Worm (Caenorhabditis elegans) whole organism, L3 larva: ENCODE data around the gene lgc-17.

Experiments used
- R02D3.7 ChIP-seq: fragments of 150-350 bp; optimal IDR thresholded peaks from 2 replicates; lab custom pipeline; 2014; ENCODE audit warnings: missing biosample characterization, missing genetic modification characterization
- ZK546.5 ChIP-seq: sonication (generic microtip); optimal IDR thresholded peaks from 2 replicates; lab custom pipeline; 2017; ENCODE audit warnings: missing biosample characterization, missing genetic modification characterization
- ama-1 ChIP-seq: fragments of 150-350 bp; optimal IDR thresholded peaks from 2 replicates; lab custom pipeline; 2018
- ceh-16 ChIP-seq: sonication (generic microtip); optimal IDR thresholded peaks from 2 replicates; lab custom pipeline; 2017; ENCODE audit warnings: missing biosample characterization, missing genetic modification characterization
- ceh-28 ChIP-seq: fragments of 150-350 bp; optimal IDR thresholded peaks from 2 replicates; lab custom pipeline; 2014; ENCODE audit warnings: missing biosample characterization, missing genetic modification reagents, missing genetic modification characterization
- ceh-82 ChIP-seq: fragments of 150-350 bp; optimal IDR thresholded peaks from 2 replicates; lab custom pipeline; 2014; ENCODE audit warnings: missing biosample characterization, missing genetic modification characterization
- ceh-9 ChIP-seq: sonication (generic microtip); optimal IDR thresholded peaks from 2 replicates; lab custom pipeline; 2018; ENCODE audit warnings: missing biosample characterization, missing genetic modification characterization
- egl-27 ChIP-seq: sonication (generic microtip); optimal IDR thresholded peaks from 4 replicates; lab custom pipeline; 2017; ENCODE audit warnings: missing biosample characterization, missing genetic modification reagents, missing genetic modification characterization
- elt-1 ChIP-seq: fragments of 150-350 bp; optimal IDR thresholded peaks from 2 replicates; lab custom pipeline; 2014; ENCODE audit warnings: missing biosample characterization, missing genetic modification characterization
- elt-2 ChIP-seq: sonication (generic microtip); optimal IDR thresholded peaks from 2 replicates; lab custom pipeline; 2016; ENCODE audit warnings: missing genetic modification reagents, mild to moderate bottlenecking, missing genetic modification characterization, missing compliant biosample characterization
- eor-1 ChIP-seq, 2 experiments: fragments of 150-350 bp; optimal IDR thresholded peaks; 2 replicates each; lab custom pipeline; 2014 to 2018; ENCODE audit warnings: missing biosample characterization in 2 of 2, missing genetic modification characterization in 2 of 2
- fkh-2 ChIP-seq: fragments of 150-350 bp; optimal IDR thresholded peaks from 2 replicates; lab custom pipeline; 2014; ENCODE audit warnings: missing biosample characterization, missing genetic modification reagents, missing genetic modification characterization
- hmg-11 ChIP-seq: sonication (generic microtip); optimal IDR thresholded peaks from 2 replicates; lab custom pipeline; 2016; ENCODE audit warnings: missing genetic modification characterization, missing compliant biosample characterization
- jun-1 ChIP-seq: fragments of 150-350 bp; optimal IDR thresholded peaks from 2 replicates; lab custom pipeline; 2014; ENCODE audit warnings: missing biosample characterization, missing genetic modification reagents, missing genetic modification characterization
- lin-15B ChIP-seq: fragments of 150-350 bp; optimal IDR thresholded peaks from 2 replicates; lab custom pipeline; 2014; ENCODE audit warnings: missing biosample characterization, missing genetic modification characterization
- lsy-12 ChIP-seq: sonication (generic microtip); optimal IDR thresholded peaks from 2 replicates; lab custom pipeline; 2016; ENCODE audit warnings: mild to moderate bottlenecking, missing genetic modification characterization, missing compliant biosample characterization
- mdl-1 ChIP-seq: fragments of 150-350 bp; optimal IDR thresholded peaks from 2 replicates; lab custom pipeline; 2014; ENCODE audit warnings: missing biosample characterization, missing genetic modification characterization
- nhr-11 ChIP-seq: fragments of 150-350 bp; optimal IDR thresholded peaks from 2 replicates; lab custom pipeline; 2014; ENCODE audit warnings: missing biosample characterization, missing genetic modification characterization
- nhr-12 ChIP-seq: fragments of 150-350 bp; optimal IDR thresholded peaks from 2 replicates; lab custom pipeline; 2014; ENCODE audit warnings: missing biosample characterization, missing genetic modification characterization
- nhr-237 ChIP-seq: fragments of 150-350 bp; optimal IDR thresholded peaks from 2 replicates; lab custom pipeline; 2014; ENCODE audit warnings: missing biosample characterization, missing genetic modification characterization
- nhr-25 ChIP-seq: sonication (generic microtip); optimal IDR thresholded peaks from 2 replicates; lab custom pipeline; 2017; ENCODE audit warnings: missing biosample characterization, missing genetic modification characterization
- nhr-28 ChIP-seq: fragments of 150-350 bp; optimal IDR thresholded peaks from 2 replicates; lab custom pipeline; 2014; ENCODE audit warnings: missing biosample characterization, missing genetic modification characterization
- nhr-43 ChIP-seq: sonication (generic microtip); optimal IDR thresholded peaks from 2 replicates; lab custom pipeline; 2016; ENCODE audit warnings: mild to moderate bottlenecking, missing genetic modification characterization, missing compliant biosample characterization; ENCODE audit not compliant: poor library complexity, severe bottlenecking
- nhr-67 ChIP-seq: fragments of 150-350 bp; optimal IDR thresholded peaks from 2 replicates; lab custom pipeline; 2014; ENCODE audit warnings: missing biosample characterization, missing genetic modification characterization
- nhr-76 ChIP-seq: fragments of 150-350 bp; sonication (generic microtip); optimal IDR thresholded peaks from 5 replicates; lab custom pipeline; 2014; ENCODE audit warnings: missing biosample characterization, missing genetic modification characterization
- nhr-77 ChIP-seq: fragments of 150-350 bp; optimal IDR thresholded peaks from 2 replicates; lab custom pipeline; 2014; ENCODE audit warnings: missing biosample characterization, missing genetic modification characterization
- pha-4 ChIP-seq: fragments of 150-350 bp; optimal IDR thresholded peaks from 2 replicates; lab custom pipeline; 2014; ENCODE audit warnings: missing biosample characterization, missing genetic modification reagents, missing genetic modification characterization
- sea-2 ChIP-seq: fragments of 150-350 bp; sonication (generic microtip); optimal IDR thresholded peaks from 4 replicates; lab custom pipeline; 2014; ENCODE audit warnings: missing biosample characterization, missing genetic modification reagents, missing genetic modification characterization
- skn-1 ChIP-seq: fragments of 150-350 bp; optimal IDR thresholded peaks from 2 replicates; lab custom pipeline; 2014; ENCODE audit warnings: missing biosample characterization, missing genetic modification characterization
- tbx-2 ChIP-seq: sonication (generic microtip); optimal IDR thresholded peaks from 2 replicates; lab custom pipeline; 2016; ENCODE audit warnings: mild to moderate bottlenecking, missing genetic modification characterization, missing compliant biosample characterization
- unc-39 ChIP-seq: sonication (generic microtip); optimal IDR thresholded peaks from 4 replicates; lab custom pipeline; 2017; ENCODE audit warnings: missing biosample characterization, missing genetic modification characterization
- unc-62 ChIP-seq: fragments of 150-350 bp; sonication (generic microtip); optimal IDR thresholded peaks from 4 replicates; lab custom pipeline; 2014; ENCODE audit warnings: missing biosample characterization, missing genetic modification reagents, missing genetic modification characterization
- zag-1 ChIP-seq: fragments of 150-350 bp; optimal IDR thresholded peaks from 2 replicates; lab custom pipeline; 2014; ENCODE audit warnings: missing biosample characterization, missing genetic modification characterization
- ztf-11 ChIP-seq: fragments of 150-350 bp; optimal IDR thresholded peaks from 2 replicates; lab custom pipeline; 2014; ENCODE audit warnings: missing biosample characterization, missing genetic modification characterization
- ztf-4 ChIP-seq: fragments of 150-350 bp; optimal IDR thresholded peaks from 2 replicates; lab custom pipeline; 2014; ENCODE audit warnings: missing biosample characterization, missing genetic modification characterization

lgc-17 gene

DNA sequence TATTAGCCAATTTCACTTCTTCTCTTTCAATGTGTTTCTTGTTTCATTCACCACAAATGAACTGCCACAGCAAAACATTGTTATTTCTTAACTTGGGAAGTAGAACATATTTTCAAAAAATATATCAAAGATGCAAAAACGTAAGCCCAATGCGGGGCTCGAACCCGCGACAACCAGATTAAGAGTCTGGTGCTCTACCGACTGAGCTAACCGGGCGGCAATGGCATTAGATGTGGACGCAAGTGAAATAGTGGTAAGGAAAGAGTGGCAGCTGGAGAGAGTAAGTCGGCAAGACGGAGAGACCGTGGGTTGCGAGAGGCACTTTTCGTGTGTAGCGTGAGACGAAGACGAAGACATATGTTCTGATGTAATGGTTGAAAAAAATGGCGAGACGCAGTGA lies 15.4 kb upstream of the lgc-17 start (continued):
- TF ChIP-seq ceh-9 (tag; lab: Kevin White, UChicago) (no peak), ceh-16 (tag; lab: Kevin White, UChicago) (no peak), elt-2 (tag; lab: Kevin White, UChicago) (peak; percentile 42), hmg-11 (tag; lab: Kevin White, UChicago) (no peak), skn-1 (tag; lab: Kevin White, UChicago) (no peak), lin-15B (tag; lab: Kevin White, UChicago) (peak; percentile 4), nhr-77 (tag; lab: Kevin White, UChicago) (peak; percentile 14), tbx-2 (peak; percentile 79), ceh-28 (tag; lab: Kevin White, UChicago) (peak; percentile 41), ceh-82 (tag; lab: Kevin White, UChicago) (peak; percentile 78), mdl-1 (no peak), ZK546.5 (tag; lab: Kevin White, UChicago) (no peak), unc-39 (tag; lab: Kevin White, UChicago) (no peak), jun-1 (tag; lab: Kevin White, UChicago) (peak; percentile 20), nhr-43 (peak; percentile 85), nhr-76 (tag; lab: Kevin White, UChicago) (peak; percentile 33), lsy-12 (tag; lab: Kevin White, UChicago) (peak; percentile 65)

DNA sequence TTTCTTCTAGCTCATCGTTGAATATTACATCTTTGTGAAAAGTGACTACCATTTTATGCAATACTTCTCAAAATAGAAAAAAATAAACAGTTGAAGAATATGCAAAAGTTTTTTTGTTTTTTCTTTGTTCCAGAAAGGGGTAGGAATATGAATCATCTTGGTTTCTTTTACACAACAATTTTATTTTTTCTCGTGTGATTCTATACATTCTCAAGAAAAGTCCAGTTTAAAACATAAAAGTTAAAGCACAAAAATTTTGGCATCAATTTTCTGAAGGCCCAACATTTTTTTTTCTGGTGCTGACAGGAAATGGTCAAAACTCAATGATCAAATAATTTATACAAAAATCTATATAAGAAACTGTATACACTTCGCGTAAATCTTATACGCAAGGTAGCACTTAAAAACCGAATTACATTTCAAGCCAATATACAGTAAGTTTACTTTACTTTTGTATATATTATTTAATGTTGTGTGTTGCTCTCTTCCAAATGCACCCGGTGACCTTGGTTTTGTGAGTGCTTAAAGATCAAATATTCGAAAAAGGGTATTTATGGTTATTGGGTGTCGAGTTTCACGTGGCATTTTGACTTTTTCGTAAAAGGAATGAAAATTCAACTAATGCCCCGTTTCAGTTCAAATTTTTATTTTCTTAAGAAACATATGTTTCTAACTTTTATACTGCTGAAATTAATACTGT lies 12.7 kb upstream of the lgc-17 start, which contains the start of the genes W03G11.2 and lgc-13:
TSS of gene W03G11.2 (minus strand) at position 101 of the 700 bp plus-strand sequence.
TSS of gene lgc-13 (plus strand) at position 650 of the 700 bp plus-strand sequence.
- TF ChIP-seq ztf-11 (tag; lab: Kevin White, UChicago) (no peak), egl-27 (tag; lab: Kevin White, UChicago) (no peak), nhr-76 (tag; lab: Kevin White, UChicago) (no peak), ZK546.5 (tag; lab: Kevin White, UChicago) (no peak), nhr-237 (tag; lab: Kevin White, UChicago) (no peak), unc-62 (GFP tag; lab: Kevin White, UChicago) (no peak), nhr-28 (no peak), lin-15B (tag; lab: Kevin White, UChicago) (no peak), ceh-28 (tag; lab: Kevin White, UChicago) (no peak), nhr-25 (no peak), fkh-2 (no peak), ceh-82 (tag; lab: Kevin White, UChicago) (no peak), ama-1 (lab: Kevin White, UChicago) (no peak), mdl-1 (no peak), elt-1 (tag; lab: Kevin White, UChicago) (no peak), ceh-9 (tag; lab: Kevin White, UChicago) (no peak), R02D3.7 (tag; lab: Kevin White, UChicago) (no peak), nhr-77 (tag; lab: Kevin White, UChicago) (no peak), skn-1 (tag; lab: Kevin White, UChicago) (no peak)

DNA sequence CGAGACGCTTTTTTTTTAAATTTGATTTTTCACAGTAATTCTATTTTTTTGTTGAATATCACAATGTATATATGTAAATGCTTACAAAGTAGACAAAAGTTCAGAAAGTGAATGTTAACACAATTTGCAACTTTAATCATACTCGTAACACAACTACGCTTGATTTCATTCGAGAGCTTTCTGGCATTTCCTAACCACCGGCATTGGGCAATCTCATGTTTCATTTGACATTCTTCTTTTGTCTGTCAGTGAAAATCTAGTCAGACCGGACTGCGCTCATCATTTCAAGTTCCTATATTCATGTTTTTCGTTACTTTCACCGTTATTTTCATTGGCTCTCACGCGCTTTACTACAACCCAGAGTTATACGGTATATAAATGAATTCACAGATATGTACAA lies 10.2 kb upstream of the lgc-17 start, which contains the start of gene lgc-14:
TSS of gene lgc-14 (plus strand) at position 301 of the 400 bp plus-strand sequence.
- TF ChIP-seq ztf-4 (no peak), pha-4 (tag; lab: Kevin White, UChicago) (no peak), mdl-1 (no peak), ceh-16 (tag; lab: Kevin White, UChicago) (no peak), elt-1 (tag; lab: Kevin White, UChicago) (no peak), ceh-82 (tag; lab: Kevin White, UChicago) (no peak), sea-2 (no peak), hmg-11 (tag; lab: Kevin White, UChicago) (no peak), egl-27 (tag; lab: Kevin White, UChicago) (no peak), R02D3.7 (tag; lab: Kevin White, UChicago) (no peak), unc-39 (tag; lab: Kevin White, UChicago) (no peak)

ce11 chrX:12114024-12114423 lies 7.4 kb upstream of the lgc-17 start, which contains the start of gene lgc-15:
lgc-15 (plus strand) TSS chrX:12114324.
- no peak for TF ChIP-seq nhr-28
- TF ChIP-seq eor-1 (tag; optimal IDR thresholded peaks at IDR 0.05; lab: Kevin White, UChicago) = no peak
- no peak for TF ChIP-seq ZK546.5 (tag; lab: Kevin White, UChicago)
- no peak for TF ChIP-seq ceh-16 (tag; lab: Kevin White, UChicago)
- no peak for TF ChIP-seq skn-1 (tag; lab: Kevin White, UChicago)
- no peak for TF ChIP-seq elt-2 (tag; lab: Kevin White, UChicago)
- TF ChIP-seq nhr-11 (tag; lab: Kevin White, UChicago) = no peak
- no peak for TF ChIP-seq nhr-12 (tag; lab: Kevin White, UChicago)
- TF ChIP-seq unc-39 (tag; lab: Kevin White, UChicago) = no peak
- TF ChIP-seq zag-1 (tag; lab: Kevin White, UChicago) = no peak
- no peak for TF ChIP-seq ceh-82 (tag; lab: Kevin White, UChicago)
- no peak for TF ChIP-seq tbx-2
- TF ChIP-seq mdl-1 = no peak
- TF ChIP-seq nhr-67 (tag; lab: Kevin White, UChicago) = no peak
- TF ChIP-seq pha-4 (tag; lab: Kevin White, UChicago) = no peak
- no peak for TF ChIP-seq fkh-2
